Worm (Caenorhabditis elegans) whole organism, mixed stage, embryonic: ENCODE data around the gene Y19D10B.6.
"Not testable (repeated sequence)": the region's sequence is repeated elsewhere in the genome, so short reads cannot be mapped to it uniquely, and the experiment has no call there.

Source experiments
- M03D4.4 ChIP-seq: sonication (generic microtip); optimal IDR thresholded peaks from 2 replicates; lab custom pipeline; 2017; ENCODE audit warnings: mild to moderate bottlenecking, missing genetic modification characterization, missing compliant biosample characterization
- bed-3 ChIP-seq: fragments of 200-800 bp; sonication (Bioruptor generic); optimal IDR thresholded peaks from 3 replicates; lab custom pipeline; 2018; ENCODE audit warnings: mild to moderate bottlenecking, missing genetic modification characterization, moderate library complexity, missing compliant biosample characterization
- blmp-1 ChIP-seq: fragments of 150-350 bp; optimal IDR thresholded peaks from 2 replicates; lab custom pipeline; 2014; ENCODE audit warnings: missing biosample characterization, missing genetic modification characterization
- ceh-39 ChIP-seq: fragments of 150-350 bp; optimal IDR thresholded peaks from 2 replicates; lab custom pipeline; 2014; ENCODE audit warnings: missing biosample characterization, missing genetic modification characterization
- ceh-83 ChIP-seq: fragments of 200-800 bp; sonication (Bioruptor generic); optimal IDR thresholded peaks from 2 replicates; lab custom pipeline; 2018; ENCODE audit warnings: mild to moderate bottlenecking, missing genetic modification characterization, missing compliant biosample characterization
- ces-1 ChIP-seq: fragments of 150-350 bp; optimal IDR thresholded peaks from 2 replicates; lab custom pipeline; 2014; ENCODE audit warnings: missing biosample characterization, missing genetic modification reagents, missing genetic modification characterization
- elt-3 ChIP-seq: fragments of 150-350 bp; optimal IDR thresholded peaks from 2 replicates; lab custom pipeline; 2014; ENCODE audit warnings: missing biosample characterization, missing genetic modification characterization
- flh-1 ChIP-seq: fragments of 200-800 bp; sonication (Bioruptor generic); optimal IDR thresholded peaks from 2 replicates; lab custom pipeline; 2018; ENCODE audit warnings: mild to moderate bottlenecking, missing genetic modification characterization, moderate library complexity, missing compliant biosample characterization
- ham-2 ChIP-seq: fragments of 200-800 bp; sonication (Bioruptor generic); optimal IDR thresholded peaks from 2 replicates; lab custom pipeline; 2018; ENCODE audit warnings: mild to moderate bottlenecking, missing genetic modification characterization, missing compliant biosample characterization
- hlh-1 ChIP-seq: fragments of 150-350 bp; optimal IDR thresholded peaks from 2 replicates; lab custom pipeline; 2014; ENCODE audit warnings: missing biosample characterization, missing genetic modification reagents, missing genetic modification characterization
- lin-13 ChIP-seq: fragments of 150-350 bp; optimal IDR thresholded peaks from 2 replicates; lab custom pipeline; 2014; ENCODE audit warnings: missing biosample characterization, missing genetic modification characterization
- lin-32 ChIP-seq: fragments of 200-800 bp; sonication (Bioruptor generic); optimal IDR thresholded peaks from 2 replicates; lab custom pipeline; 2018; ENCODE audit warnings: mild to moderate bottlenecking, missing genetic modification characterization, missing compliant biosample characterization
- lsy-2 ChIP-seq: fragments of 150-350 bp; optimal IDR thresholded peaks from 2 replicates; lab custom pipeline; 2014; ENCODE audit warnings: missing biosample characterization, missing genetic modification characterization
- mab-5 ChIP-seq: fragments of 150-350 bp; optimal IDR thresholded peaks from 2 replicates; lab custom pipeline; 2014; ENCODE audit warnings: missing biosample characterization, missing genetic modification characterization
- mep-1 ChIP-seq: fragments of 150-350 bp; optimal IDR thresholded peaks from 2 replicates; lab custom pipeline; 2017; ENCODE audit warnings: missing biosample characterization, missing genetic modification reagents, missing genetic modification characterization, inconsistent platforms
- mls-2 ChIP-seq: sonication (generic microtip); optimal IDR thresholded peaks from 2 replicates; lab custom pipeline; 2016; ENCODE audit warnings: mild to moderate bottlenecking, missing genetic modification characterization, moderate library complexity, missing compliant biosample characterization
- nhr-2 ChIP-seq: fragments of 150-350 bp; optimal IDR thresholded peaks from 2 replicates; lab custom pipeline; 2014; ENCODE audit warnings: missing biosample characterization, missing genetic modification characterization
- nhr-237 ChIP-seq: fragments of 150-350 bp; optimal IDR thresholded peaks from 2 replicates; lab custom pipeline; 2014; ENCODE audit warnings: missing biosample characterization, missing genetic modification characterization
- nhr-28 ChIP-seq: fragments of 150-350 bp; optimal IDR thresholded peaks from 2 replicates; lab custom pipeline; 2014; ENCODE audit warnings: missing biosample characterization, missing genetic modification characterization
- nhr-76 ChIP-seq: sonication (generic microtip); optimal IDR thresholded peaks from 2 replicates; lab custom pipeline; 2017; ENCODE audit warnings: missing biosample characterization, missing genetic modification characterization
- pha-4 ChIP-seq: fragments of 150-350 bp; optimal IDR thresholded peaks from 2 replicates; lab custom pipeline; 2018; ENCODE audit warnings: missing biosample characterization, missing genetic modification reagents, missing genetic modification characterization
- sem-2 ChIP-seq: fragments of 200-800 bp; sonication (Bioruptor generic); optimal IDR thresholded peaks from 2 replicates; lab custom pipeline; 2018; ENCODE audit warnings: mild to moderate bottlenecking, missing genetic modification characterization, missing compliant biosample characterization
- snpc-4 ChIP-seq: fragments of 150-350 bp; optimal IDR thresholded peaks from 2 replicates; lab custom pipeline; 2014; ENCODE audit warnings: missing biosample characterization, missing genetic modification characterization
- sptf-1 ChIP-seq: sonication (generic microtip); optimal IDR thresholded peaks from 2 replicates; lab custom pipeline; 2017; ENCODE audit warnings: mild to moderate bottlenecking, missing genetic modification characterization, moderate library complexity, missing compliant biosample characterization
- tbx-8 ChIP-seq: fragments of 200-800 bp; sonication (Bioruptor generic); optimal IDR thresholded peaks from 2 replicates; lab custom pipeline; 2018; ENCODE audit warnings: mild to moderate bottlenecking, missing genetic modification characterization, moderate library complexity, missing compliant biosample characterization
- unc-120 ChIP-seq: sonication (generic microtip); optimal IDR thresholded peaks from 2 replicates; lab custom pipeline; 2017; ENCODE audit warnings: missing genetic modification characterization, missing compliant biosample characterization; ENCODE audit not compliant: poor library complexity, severe bottlenecking
- unc-62 ChIP-seq: fragments of 150-350 bp; optimal IDR thresholded peaks from 2 replicates; lab custom pipeline; 2014; ENCODE audit warnings: missing biosample characterization, missing genetic modification reagents, missing genetic modification characterization
- zip-8 ChIP-seq: fragments of 150-350 bp; optimal IDR thresholded peaks from 2 replicates; lab custom pipeline; 2014; ENCODE audit warnings: missing biosample characterization, missing genetic modification characterization
- ztf-11 ChIP-seq: fragments of 150-350 bp; optimal IDR thresholded peaks from 2 replicates; lab custom pipeline; 2014; ENCODE audit warnings: missing biosample characterization, missing genetic modification characterization

Y19D10B.6 gene

DNA sequence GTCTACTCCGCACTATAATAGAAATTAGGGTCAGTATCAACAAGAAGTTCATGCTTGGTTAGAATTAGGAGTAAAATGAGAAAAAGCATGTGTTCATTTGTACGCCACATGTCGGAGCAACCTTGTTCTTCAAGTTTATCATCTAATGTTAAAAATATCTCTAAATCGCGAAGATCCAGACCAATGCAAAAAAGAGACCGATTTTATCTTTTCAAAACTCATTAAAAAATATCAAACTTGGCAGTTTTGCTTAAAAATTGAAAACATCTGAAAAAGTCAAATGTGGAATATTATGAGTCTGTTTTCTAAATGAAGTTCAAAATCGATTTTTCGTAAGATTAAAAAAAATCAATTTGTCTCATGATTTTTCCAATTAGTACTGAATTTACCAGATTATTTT lies at the start of gene Y19D10B.6:
Y19D10B.6 (minus strand) TSS at position 101 of the 400 bp plus-strand sequence.
- TF ChIP-seq mls-2, lin-13, nhr-237 (tag; lab: Kevin White, UChicago): not testable (repeated sequence)

DNA sequence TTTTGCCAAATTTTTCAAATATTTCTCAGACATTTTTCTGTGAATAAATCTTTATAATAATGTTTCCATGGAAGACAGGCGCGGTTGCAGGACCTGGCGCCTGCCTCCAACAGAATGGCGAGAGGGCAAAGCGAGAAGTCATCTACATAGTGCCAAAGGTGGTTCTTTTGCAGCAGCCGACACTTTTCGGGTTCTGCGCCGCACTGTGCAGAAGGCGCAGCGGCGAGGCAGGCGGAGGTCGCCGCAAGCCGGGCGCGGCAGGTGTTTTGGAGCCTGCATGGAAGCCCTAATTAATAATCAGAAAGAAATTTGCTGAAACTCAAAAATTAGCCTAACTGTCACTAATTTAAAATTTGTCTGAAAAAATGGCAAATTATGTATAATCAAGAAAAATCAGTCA lies 22.7 kb upstream of the Y19D10B.6 start:
- TF ChIP-seq zip-8 (no peak), nhr-237 (tag; lab: Kevin White, UChicago) (no peak), elt-3 (tag; lab: Kevin White, UChicago) (no peak)

DNA sequence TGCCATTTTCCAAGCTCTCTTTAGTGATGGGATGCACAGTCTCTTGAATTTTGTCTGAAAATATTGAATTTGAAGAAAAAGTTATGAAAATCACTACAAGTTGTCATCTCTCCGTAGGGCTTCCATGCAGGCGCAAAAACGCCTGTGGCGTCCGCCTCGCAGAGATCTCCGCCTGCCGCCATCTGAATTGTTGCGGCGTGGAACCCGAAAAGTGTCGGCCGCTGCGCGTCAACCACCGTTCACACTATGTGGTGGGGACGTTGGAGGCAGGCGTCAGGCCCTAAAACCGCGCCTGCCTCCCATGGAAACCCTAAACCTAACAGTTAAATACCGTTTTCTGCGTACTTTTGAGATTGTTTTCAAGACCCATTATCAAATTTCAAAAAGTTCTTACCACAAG lies 21.2 kb upstream of the Y19D10B.6 start:
- no peak for TF ChIP-seq lsy-2 (tag; lab: Kevin White, UChicago)
- no peak for TF ChIP-seq ztf-11 (tag; lab: Kevin White, UChicago)
- TF ChIP-seq nhr-237 (tag; lab: Kevin White, UChicago), result no peak
- TF ChIP-seq flh-1 (GFP tag; lab: Kevin White, UChicago), result no peak
- TF ChIP-seq sem-2, result no peak
- no peak for TF ChIP-seq mab-5 (tag; lab: Kevin White, UChicago)
- no peak for TF ChIP-seq ceh-39 (tag; lab: Kevin White, UChicago)
- no peak for TF ChIP-seq nhr-28 (tag; lab: Kevin White, UChicago)
- TF ChIP-seq M03D4.4 (tag; lab: Kevin White, UChicago), result no peak
- no peak for TF ChIP-seq nhr-76 (tag; lab: Kevin White, UChicago)
- TF ChIP-seq bed-3 (GFP tag; lab: Kevin White, UChicago), result no peak
- no peak for TF ChIP-seq hlh-1 (tag; lab: Kevin White, UChicago)
- TF ChIP-seq unc-62 (GFP tag; lab: Kevin White, UChicago), result no peak
- no peak for TF ChIP-seq blmp-1
- no peak for TF ChIP-seq lin-32 (GFP tag; lab: Kevin White, UChicago)
- TF ChIP-seq, all 35 proteins: peak for 0

DNA sequence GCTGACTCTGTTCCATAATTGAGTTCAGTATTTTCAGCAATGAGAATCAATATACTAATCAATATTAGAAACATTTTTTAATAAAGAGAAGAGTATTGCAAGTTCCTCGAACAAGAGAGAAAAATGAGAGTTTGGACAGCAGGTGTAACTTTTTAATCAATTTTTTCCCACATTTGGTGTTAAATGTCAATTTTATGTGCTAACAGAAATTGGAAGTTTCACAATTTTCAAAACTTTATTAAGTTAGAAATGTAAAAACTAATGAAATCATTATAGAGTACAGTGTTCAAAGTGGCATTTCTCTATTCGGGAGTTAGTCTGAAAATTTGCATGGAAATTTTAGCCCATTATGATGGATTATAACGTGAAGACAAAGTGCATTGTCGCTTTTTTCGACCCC lies 20.4 kb upstream of the Y19D10B.6 start, which contains the start of gene irld-30:
irld-30 (minus strand) TSS at position 101 of the 400 bp plus-strand sequence.
- TF ChIP-seq elt-3 (tag; lab: Kevin White, UChicago) (no peak), hlh-1 (tag; lab: Kevin White, UChicago) (no peak), mep-1 (tag; lab: Kevin White, UChicago) (no peak), lin-32 (GFP tag; lab: Kevin White, UChicago) (no peak), blmp-1 (no peak), tbx-8 (no peak), ztf-11 (tag; lab: Kevin White, UChicago) (no peak), nhr-237 (tag; lab: Kevin White, UChicago) (no peak), mab-5 (tag; lab: Kevin White, UChicago) (no peak), lin-13 (tag; lab: Kevin White, UChicago) (no peak), nhr-76 (tag; lab: Kevin White, UChicago) (no peak), unc-62 (GFP tag; lab: Kevin White, UChicago) (no peak), snpc-4 (no peak), nhr-28 (tag; lab: Kevin White, UChicago) (no peak), M03D4.4 (tag; lab: Kevin White, UChicago) (no peak), bed-3 (GFP tag; lab: Kevin White, UChicago) (no peak), unc-120 (tag; lab: Kevin White, UChicago) (no peak), lsy-2 (tag; lab: Kevin White, UChicago) (no peak), flh-1 (GFP tag; lab: Kevin White, UChicago) (no peak), ceh-83 (no peak)

DNA sequence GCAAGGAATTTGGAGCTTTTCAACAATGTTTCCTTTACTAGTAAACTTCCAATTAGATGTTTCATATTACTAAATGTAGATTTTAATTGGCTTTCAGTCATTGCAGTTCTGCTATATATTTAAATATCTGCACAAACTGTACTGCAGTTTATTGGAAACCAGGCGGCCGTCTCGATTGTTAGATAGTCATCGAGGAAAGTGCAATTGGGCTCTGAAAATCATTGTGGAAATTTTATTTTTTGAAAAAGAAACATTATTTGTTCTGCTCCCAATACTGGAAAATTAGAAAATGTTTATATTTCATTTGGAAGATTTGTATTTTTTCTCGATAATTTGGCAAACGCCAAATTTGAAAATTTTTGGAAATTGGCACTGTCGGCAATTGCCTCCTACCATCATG lies 17.6 kb upstream of the Y19D10B.6 start, which contains the start of gene irld-29:
irld-29 (minus strand) TSS at position 101 of the 400 bp plus-strand sequence.
- TF ChIP-seq ham-2 (GFP tag; lab: Kevin White, UChicago) (no peak), nhr-2 (tag; lab: Kevin White, UChicago) (no peak), M03D4.4 (tag; lab: Kevin White, UChicago) (no peak), unc-120 (tag; lab: Kevin White, UChicago) (no peak), ces-1 (no peak), lsy-2 (tag; lab: Kevin White, UChicago) (no peak), sptf-1 (tag; lab: Kevin White, UChicago) (no peak)

DNA sequence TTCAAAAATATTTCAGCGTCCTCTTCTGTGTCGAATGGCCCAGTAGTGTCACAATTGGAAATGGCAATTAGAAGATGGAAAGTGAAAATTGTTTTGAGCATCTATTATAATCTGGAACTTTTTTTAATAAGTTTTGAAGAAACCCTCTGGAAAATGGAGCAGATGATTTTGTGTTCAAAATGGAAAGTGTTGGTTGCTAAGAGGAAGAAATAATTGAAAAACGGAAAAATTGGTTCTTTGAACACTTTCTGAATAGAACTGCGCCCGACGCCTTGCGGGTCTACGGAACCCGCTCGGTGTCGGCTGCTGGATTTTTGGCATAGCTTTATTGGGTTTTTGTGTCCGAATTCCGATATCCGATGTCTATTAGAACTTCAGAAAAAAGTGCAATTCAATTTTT lies 15.2 kb upstream of the Y19D10B.6 start, which contains the start of gene irld-28:
irld-28 (minus strand) TSS at position 101 of the 400 bp plus-strand sequence.
- TF ChIP-seq pha-4 (no peak), nhr-237 (tag; lab: Kevin White, UChicago) (no peak), mls-2 (tag; lab: Kevin White, UChicago) (no peak), ceh-39 (tag; lab: Kevin White, UChicago) (no peak), nhr-28 (tag; lab: Kevin White, UChicago) (no peak), unc-62 (GFP tag; lab: Kevin White, UChicago) (no peak)
